Worm (Caenorhabditis elegans) whole organism, early embryonic: Measurements from ENCODE around the gene W06H8.6.

ENCODE experiments used
- B0310.2 ChIP-seq: sonication (generic microtip); optimal IDR thresholded peaks from 2 replicates; lab custom pipeline; 2016; ENCODE audit warnings: mild to moderate bottlenecking, missing genetic modification characterization, missing compliant biosample characterization
- F13C5.2 ChIP-seq: sonication (generic microtip); optimal IDR thresholded peaks from 2 replicates; lab custom pipeline; 2017; ENCODE audit warnings: mild to moderate bottlenecking, missing genetic modification characterization, inconsistent platforms, missing compliant biosample characterization
- aly-1 ChIP-seq: sonication (generic microtip); optimal IDR thresholded peaks from 2 replicates; lab custom pipeline; 2016; ENCODE audit warnings: missing genetic modification characterization, missing compliant biosample characterization
- ama-1 ChIP-seq: fragments of 150-350 bp; optimal IDR thresholded peaks from 2 replicates; lab custom pipeline; 2014
- ceh-13 ChIP-seq: fragments of 200-800 bp; sonication (Bioruptor generic); optimal IDR thresholded peaks from 2 replicates; lab custom pipeline; 2018; ENCODE audit warnings: mild to moderate bottlenecking, missing genetic modification characterization, missing compliant biosample characterization
- ceh-36 ChIP-seq: sonication (generic microtip); optimal IDR thresholded peaks from 2 replicates; lab custom pipeline; 2016; ENCODE audit warnings: missing genetic modification characterization, inconsistent platforms, missing compliant biosample characterization
- ets-7 ChIP-seq: sonication (generic microtip); optimal IDR thresholded peaks from 2 replicates; lab custom pipeline; 2016; ENCODE audit warnings: missing genotype, missing genetic modification characterization, missing compliant biosample characterization
- flt-1 ChIP-seq: fragments of 200-800 bp; sonication (Bioruptor generic); IDR thresholded peaks from 2 replicates; pipeline ENCODE4 v1.3.6; 2022; ENCODE audit warnings: missing genetic modification characterization, missing compliant biosample characterization
- hmbx-1 ChIP-seq: sonication (generic microtip); optimal IDR thresholded peaks from 2 replicates; lab custom pipeline; 2016; ENCODE audit warnings: mild to moderate bottlenecking, missing genetic modification characterization, missing compliant biosample characterization
- hmg-4 ChIP-seq: fragments of 200-800 bp; sonication (Bioruptor generic); optimal IDR thresholded peaks from 2 replicates; lab custom pipeline; 2018; ENCODE audit warnings: mild to moderate bottlenecking, missing genetic modification characterization, missing compliant biosample characterization
- hnd-1 ChIP-seq: sonication (generic microtip); optimal IDR thresholded peaks from 2 replicates; lab custom pipeline; 2016; ENCODE audit warnings: missing genetic modification characterization, missing compliant biosample characterization
- pes-1 ChIP-seq: fragments of 200-800 bp; sonication (Bioruptor generic); IDR thresholded peaks from 2 replicates; pipeline ENCODE4 v1.3.6; 2022; ENCODE audit warnings: missing genetic modification reagents, missing genetic modification characterization, missing compliant biosample characterization
- scrt-1 ChIP-seq: fragments of 200-800 bp; sonication (Bioruptor generic); IDR thresholded peaks from 2 replicates; pipeline ENCODE4 v1.3.6; 2022; ENCODE audit warnings: missing genetic modification characterization, missing compliant biosample characterization
- sea-1 ChIP-seq: fragments of 200-800 bp; sonication (Bioruptor generic); conservative IDR thresholded peaks from 2 replicates; pipeline ENCODE4 v1.3.6; 2022; ENCODE audit warnings: missing genetic modification characterization, missing compliant biosample characterization
- tbx-11 ChIP-seq: fragments of 200-800 bp; sonication (Bioruptor generic); IDR thresholded peaks from 2 replicates; pipeline ENCODE4 v1.3.6; 2022; ENCODE audit warnings: missing genetic modification characterization, missing compliant biosample characterization
- tbx-37 ChIP-seq: fragments of 200-800 bp; sonication (Bioruptor generic); conservative IDR thresholded peaks from 2 replicates; pipeline ENCODE4 v1.3.6; 2022; ENCODE audit warnings: missing genetic modification reagents, missing genetic modification characterization, missing compliant biosample characterization
- tra-4 ChIP-seq: sonication (generic microtip); optimal IDR thresholded peaks from 2 replicates; lab custom pipeline; 2017; ENCODE audit warnings: missing genetic modification characterization, missing compliant biosample characterization

W06H8.6 gene

DNA sequence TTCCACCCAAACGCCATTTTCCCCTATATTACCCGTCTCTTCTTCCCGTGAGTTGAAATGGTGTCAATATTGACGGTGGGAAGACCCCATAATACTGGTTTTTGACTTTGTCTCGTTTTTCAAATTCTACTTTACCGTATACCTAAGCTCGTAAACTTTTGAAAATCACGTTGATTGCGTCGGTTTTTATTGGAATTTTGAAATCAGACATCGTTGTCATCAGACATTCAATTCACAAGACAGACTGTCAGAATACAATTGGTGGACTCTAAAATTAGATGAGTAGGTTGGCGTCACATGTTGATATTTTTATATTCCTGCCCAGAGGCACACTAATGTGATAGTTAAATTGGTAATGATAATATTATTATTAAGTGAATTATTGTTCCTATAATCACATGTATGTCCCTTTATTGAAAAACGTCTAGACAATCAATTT is 5.1 kb upstream of the W06H8.6 start:
- TF ChIP-seq flt-1 (GFP tag; lab: Robert Waterston, UW) (no peak), tbx-37 (GFP tag; lab: Robert Waterston, UW) (no peak), sea-1 (GFP tag; lab: Robert Waterston, UW) (no peak), ceh-13 (GFP tag; lab: Kevin White, UChicago) (no peak)

DNA sequence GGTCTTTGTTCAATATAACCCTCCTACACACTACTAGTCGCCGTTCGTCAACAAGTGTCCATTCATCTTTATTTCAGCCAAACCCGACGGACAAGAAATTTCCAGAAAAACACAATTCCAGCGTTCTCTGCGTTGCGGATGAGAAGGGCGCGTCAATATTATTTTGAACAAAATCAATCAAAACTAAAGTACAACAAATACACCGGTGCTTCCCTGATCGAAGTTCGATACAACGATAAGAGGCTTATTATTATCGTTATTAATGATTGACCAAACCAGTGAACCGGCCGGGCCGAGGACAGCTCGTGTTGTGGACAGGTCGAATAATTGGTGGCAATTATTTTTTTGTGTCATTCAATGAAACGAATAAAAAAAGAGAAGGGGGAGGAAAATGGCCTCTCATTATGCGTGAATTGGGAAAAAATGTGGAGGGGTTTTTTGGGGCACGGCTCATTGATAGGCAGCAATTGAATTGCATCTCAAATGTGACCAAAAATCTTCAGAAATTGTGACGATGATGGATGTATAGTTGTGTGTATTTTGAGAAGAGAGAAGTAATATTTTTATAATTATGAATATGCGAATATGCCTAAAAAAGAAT is 3.9 kb upstream of the W06H8.6 start:
- TF ChIP-seq ets-7 (tag; lab: Kevin White, UChicago) (no peak), B0310.2 (tag; lab: Kevin White, UChicago) (no peak), tbx-11 (GFP tag; lab: Robert Waterston, UW) (no peak), ama-1 (lab: Kevin White, UChicago) (no peak), sea-1 (GFP tag; lab: Robert Waterston, UW) (no peak), F13C5.2 (tag; lab: Kevin White, UChicago) (no peak), tra-4 (tag; lab: Kevin White, UChicago) (no peak), tbx-37 (GFP tag; lab: Robert Waterston, UW) (no peak), pes-1 (GFP tag; lab: Robert Waterston, UW) (no peak), flt-1 (GFP tag; lab: Robert Waterston, UW) (no peak), aly-1 (no peak), scrt-1 (GFP tag; lab: Robert Waterston, UW) (no peak), hmbx-1 (tag; lab: Kevin White, UChicago) (no peak), ceh-36 (tag; lab: Kevin White, UChicago) (no peak), hnd-1 (tag; lab: Kevin White, UChicago) (no peak)

DNA sequence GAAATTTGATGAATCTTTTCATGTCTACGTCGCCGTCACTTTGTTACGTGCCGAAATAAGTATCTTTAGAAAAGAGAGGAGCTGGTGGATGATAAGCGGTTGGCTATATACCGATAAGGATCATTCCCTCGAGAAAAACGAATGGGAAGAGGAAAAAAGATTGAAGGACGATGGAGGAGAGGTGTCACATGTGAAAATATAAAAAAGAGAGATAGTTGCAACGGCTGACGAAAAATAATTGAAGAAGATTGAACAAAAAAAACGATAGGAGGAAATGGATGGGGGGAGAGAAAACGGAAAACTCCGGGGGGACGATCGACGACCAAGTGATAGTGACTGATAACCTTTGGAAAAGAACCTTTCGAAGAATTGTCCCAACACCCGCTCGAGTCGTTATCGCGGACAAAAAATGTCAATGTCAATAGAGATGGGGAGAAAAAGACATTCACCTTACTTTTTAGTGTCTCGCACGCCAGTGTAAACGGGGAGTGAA is 2.7 kb upstream of the W06H8.6 start:
- no peak for TF ChIP-seq F13C5.2 (tag; lab: Kevin White, UChicago)
- no peak for TF ChIP-seq tbx-37 (GFP tag; lab: Robert Waterston, UW)
- no peak for TF ChIP-seq sea-1 (GFP tag; lab: Robert Waterston, UW)
- no peak for TF ChIP-seq hmg-4 (GFP tag; lab: Kevin White, UChicago)
- TF ChIP-seq ceh-13 (GFP tag; lab: Kevin White, UChicago), result no peak
- TF ChIP-seq flt-1 (GFP tag; lab: Robert Waterston, UW), result no peak
- no peak for TF ChIP-seq ceh-36 (tag; lab: Kevin White, UChicago)
- no peak for TF ChIP-seq scrt-1 (GFP tag; lab: Robert Waterston, UW)

DNA sequence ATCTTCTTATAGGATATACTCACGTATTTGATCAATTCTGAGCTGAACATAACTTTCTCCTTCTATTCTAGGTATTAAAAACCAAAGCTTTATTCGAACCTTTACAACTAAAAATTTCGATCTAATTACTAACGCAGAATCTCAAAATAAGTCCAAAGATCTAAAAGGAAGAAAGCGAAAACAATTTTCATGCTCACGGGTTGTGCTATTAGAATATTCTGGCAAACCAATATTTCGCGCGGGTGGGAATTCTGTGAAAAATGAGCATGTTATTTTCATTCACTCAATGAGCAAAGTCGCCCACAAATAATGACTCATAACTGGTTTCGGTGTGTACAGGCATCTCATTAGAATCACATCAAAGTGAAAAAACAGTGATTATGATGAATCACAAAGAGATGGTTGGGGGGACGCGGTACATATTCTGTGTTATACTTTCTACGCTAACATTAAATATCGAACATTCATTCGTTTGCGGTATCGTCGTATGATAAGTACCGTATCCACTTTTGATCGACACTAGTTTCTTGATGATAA is 2.2 kb upstream of the W06H8.6 start:
- no peak for TF ChIP-seq tra-4 (tag; lab: Kevin White, UChicago)
- TF ChIP-seq B0310.2 (tag; lab: Kevin White, UChicago), result no peak
- no peak for TF ChIP-seq hmbx-1 (tag; lab: Kevin White, UChicago)
- no peak for TF ChIP-seq tbx-37 (GFP tag; lab: Robert Waterston, UW)
- no peak for TF ChIP-seq F13C5.2 (tag; lab: Kevin White, UChicago)
- TF ChIP-seq sea-1 (GFP tag; lab: Robert Waterston, UW), result no peak

DNA sequence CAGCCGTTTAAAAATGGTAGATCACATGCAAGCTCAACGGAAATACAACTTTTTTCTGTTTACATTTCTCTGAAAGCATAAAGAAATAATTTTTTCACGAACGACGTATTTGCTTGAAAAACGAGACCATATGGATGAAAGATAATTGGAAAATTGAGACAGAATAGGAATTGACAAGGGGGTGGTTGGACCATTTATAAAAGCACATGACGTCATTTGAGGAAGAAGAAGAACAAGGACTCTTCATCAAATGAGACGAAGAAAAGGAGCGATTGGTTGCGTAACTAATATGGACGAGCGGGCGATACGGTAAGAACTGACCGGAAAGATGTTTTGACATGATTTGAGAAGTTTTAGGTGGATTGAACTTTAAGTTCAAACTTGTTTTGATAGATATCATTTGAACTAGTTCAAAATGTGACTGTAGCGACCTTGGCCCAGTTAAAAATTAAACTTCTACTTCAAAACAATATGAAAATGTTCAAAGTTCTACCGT is 1.6 kb upstream of the W06H8.6 start:
- TF ChIP-seq hnd-1 (tag; lab: Kevin White, UChicago) (no peak), hmbx-1 (tag; lab: Kevin White, UChicago) (no peak), tra-4 (tag; lab: Kevin White, UChicago) (no peak), tbx-37 (GFP tag; lab: Robert Waterston, UW) (no peak), B0310.2 (tag; lab: Kevin White, UChicago) (no peak), flt-1 (GFP tag; lab: Robert Waterston, UW) (no peak), ama-1 (lab: Kevin White, UChicago) (no peak), hmg-4 (GFP tag; lab: Kevin White, UChicago) (no peak), ceh-36 (tag; lab: Kevin White, UChicago) (no peak), sea-1 (GFP tag; lab: Robert Waterston, UW) (no peak), tbx-11 (GFP tag; lab: Robert Waterston, UW) (no peak), aly-1 (no peak), ceh-13 (GFP tag; lab: Kevin White, UChicago) (no peak)

DNA sequence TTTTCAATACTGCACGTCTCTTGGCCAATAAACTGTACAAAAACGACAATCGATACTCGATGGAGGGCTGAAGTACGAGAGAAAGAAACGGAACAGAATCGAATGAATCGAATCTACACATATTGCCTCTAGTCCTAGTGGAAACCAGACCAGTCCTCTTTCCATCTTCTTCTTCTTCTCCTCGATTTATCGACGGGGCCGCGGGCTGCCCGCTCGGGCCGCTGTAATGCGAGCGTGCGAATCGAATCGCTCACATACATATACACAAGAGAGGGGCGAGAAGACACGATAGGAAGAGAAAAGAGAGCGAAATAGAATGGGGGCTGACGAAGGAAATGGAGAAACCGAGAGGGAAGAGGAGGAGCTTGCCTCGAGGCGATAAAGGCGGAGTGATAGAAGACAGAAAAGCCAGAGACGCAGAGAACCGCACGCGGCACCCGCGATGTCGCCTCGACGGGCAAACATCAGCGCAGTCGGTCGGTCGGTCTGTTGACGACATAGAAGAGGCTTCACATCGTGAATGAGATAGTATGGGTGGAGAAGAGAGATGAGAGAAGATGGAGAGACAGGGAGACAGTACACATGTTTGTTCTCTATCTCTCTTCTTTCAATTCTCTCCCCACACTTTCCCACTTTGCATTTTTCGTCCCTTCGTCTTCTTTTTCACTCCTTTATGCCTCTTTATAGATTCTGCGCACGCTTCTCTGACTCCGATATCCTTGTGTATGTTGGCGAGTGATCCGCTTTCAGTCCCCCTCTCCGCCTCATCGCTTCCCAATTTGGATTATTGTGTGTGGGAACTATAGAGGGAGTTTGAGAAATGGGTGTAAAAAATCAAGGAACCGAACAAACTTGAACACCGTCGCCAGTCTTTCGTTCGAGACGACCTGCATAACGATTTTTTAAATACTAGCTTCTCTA is 776 bp upstream of the W06H8.6 start:
- TF ChIP-seq tra-4 (tag; lab: Kevin White, UChicago), result no peak
- TF ChIP-seq ets-7 (tag; lab: Kevin White, UChicago), result no peak
- peak; percentile 70 for TF ChIP-seq ama-1 (lab: Kevin White, UChicago)
- TF ChIP-seq ceh-36 (tag; lab: Kevin White, UChicago), result no peak
- TF ChIP-seq hmg-4 (GFP tag; lab: Kevin White, UChicago), result peak; percentile 68
- no peak for TF ChIP-seq hnd-1 (tag; lab: Kevin White, UChicago)
- no peak for TF ChIP-seq hmbx-1 (tag; lab: Kevin White, UChicago)
- TF ChIP-seq F13C5.2 (tag; lab: Kevin White, UChicago), result peak; percentile 73
- TF ChIP-seq ceh-13 (GFP tag; lab: Kevin White, UChicago), result no peak
- no peak for TF ChIP-seq B0310.2 (tag; lab: Kevin White, UChicago)
- TF ChIP-seq scrt-1 (GFP tag; lab: Robert Waterston, UW), result 0 out of 2 replicates have a peak, but pooled peaks have one; percentile 44
- TF ChIP-seq flt-1 (GFP tag; lab: Robert Waterston, UW), result 0 out of 2 replicates have a peak, but pooled peaks have one; percentile 32
- peak; percentile 50 for TF ChIP-seq aly-1
- 0 out of 2 replicates have a peak, but pooled peaks have one; percentile 29 for TF ChIP-seq sea-1 (GFP tag; lab: Robert Waterston, UW)
- TF ChIP-seq tbx-11 (GFP tag; lab: Robert Waterston, UW), result no peak
- 0 out of 2 replicates have a peak, but pooled peaks have one; percentile 6 for TF ChIP-seq tbx-37 (GFP tag; lab: Robert Waterston, UW)
- peak; percentile 62; the same call in 1 of the 2 replicates for TF ChIP-seq pes-1 (GFP tag; lab: Robert Waterston, UW)
